Fruit fly (Drosophila melanogaster) whole organism, embryonic: ENCODE measurements around the gene CG16736.
A peak's percentile ranks its signal among the peaks of the same experiment; 100 is the strongest.

Experiments
- Ada2b ChIP-seq: fragments of 200-800 bp; sonication (Bioruptor generic); IDR thresholded peaks from 2 replicates; pipeline ENCODE4 v1.3.6; 2022; ENCODE audit warnings: missing biosample characterization, missing genetic modification characterization
- C15 ChIP-seq: fragments of 200-800 bp; sonication (Bioruptor generic); IDR thresholded peaks from 3 replicates; pipeline ENCODE4 v1.3.6; 2022; ENCODE audit warnings: missing biosample characterization, missing genetic modification characterization
- CG10267 ChIP-seq: fragments of 200-800 bp; sonication (Bioruptor generic); optimal IDR thresholded peaks from 2 replicates; lab custom pipeline; 2018; ENCODE audit warnings: missing biosample characterization, mild to moderate bottlenecking, missing genetic modification characterization, moderate library complexity
- CG10274 ChIP-seq: fragments of 200-800 bp; sonication (Bioruptor generic); optimal IDR thresholded peaks from 3 replicates; lab custom pipeline; 2017; ENCODE audit warnings: missing biosample characterization, mild to moderate bottlenecking, missing genetic modification characterization
- CG12391 ChIP-seq: fragments of 200-800 bp; sonication (Bioruptor generic); optimal IDR thresholded peaks from 3 replicates; lab custom pipeline; 2018; ENCODE audit warnings: missing biosample characterization, mild to moderate bottlenecking, missing genetic modification characterization, moderate library complexity
- CG15011 ChIP-seq: fragments of 200-800 bp; sonication (Bioruptor generic); optimal IDR thresholded peaks from 3 replicates; lab custom pipeline; 2018; ENCODE audit warnings: missing biosample characterization, mild to moderate bottlenecking, missing genetic modification characterization
- CG1529 ChIP-seq: fragments of 200-800 bp; sonication (Bioruptor generic); optimal IDR thresholded peaks from 3 replicates; lab custom pipeline; 2018; ENCODE audit warnings: missing biosample characterization, missing genetic modification characterization
- CG1602 ChIP-seq: fragments of 200-800 bp; sonication (Bioruptor generic); optimal IDR thresholded peaks from 3 replicates; lab custom pipeline; 2016; ENCODE audit warnings: missing biosample characterization, missing genetic modification characterization
- CG17612 ChIP-seq: fragments of 200-800 bp; sonication (Bioruptor generic); IDR thresholded peaks from 2 replicates; pipeline ENCODE4 v1.3.6; 2022; ENCODE audit warnings: missing biosample characterization, missing genetic modification characterization
- CG2712 ChIP-seq: fragments of 200-800 bp; optimal IDR thresholded peaks from 3 replicates; lab custom pipeline; 2019; ENCODE audit warnings: missing biosample characterization, mild to moderate bottlenecking, missing genetic modification characterization, moderate library complexity
- CG2875 ChIP-seq: fragments of 200-800 bp; sonication (Bioruptor generic); optimal IDR thresholded peaks from 2 replicates; lab custom pipeline; 2017; ENCODE audit warnings: missing biosample characterization, mild to moderate bottlenecking, missing genetic modification characterization, missing genetic modification reagents
- CG30020 ChIP-seq: fragments of 200-800 bp; optimal IDR thresholded peaks from 2 replicates; lab custom pipeline; 2019; ENCODE audit warnings: missing biosample characterization, mild to moderate bottlenecking, missing genetic modification characterization, moderate library complexity
- CG31441 ChIP-seq: fragments of 200-800 bp; sonication (Bioruptor generic); IDR thresholded peaks from 2 replicates; pipeline ENCODE4 v1.3.6; 2022; ENCODE audit warnings: missing biosample characterization, missing genetic modification characterization
- CG3163 ChIP-seq: fragments of 200-800 bp; sonication (Bioruptor generic); optimal IDR thresholded peaks from 3 replicates; lab custom pipeline; 2016; ENCODE audit warnings: missing biosample characterization, missing genetic modification characterization
- CG3407 ChIP-seq: fragments of 200-800 bp; sonication (Bioruptor generic); optimal IDR thresholded peaks from 2 replicates; lab custom pipeline; 2018; ENCODE audit warnings: missing biosample characterization, mild to moderate bottlenecking, missing genetic modification characterization
- CG34224 ChIP-seq: fragments of 200-800 bp; sonication (Bioruptor generic); IDR thresholded peaks from 3 replicates; pipeline ENCODE4 v1.3.6; 2022; ENCODE audit warnings: missing biosample characterization, missing genetic modification characterization; ENCODE audit not compliant: partially characterized antibody
- CG4707 ChIP-seq: fragments of 200-800 bp; sonication (Bioruptor generic); optimal IDR thresholded peaks from 2 replicates; lab custom pipeline; 2018; ENCODE audit warnings: missing biosample characterization, mild to moderate bottlenecking, missing genetic modification characterization, moderate library complexity
- CG4730 ChIP-seq: fragments of 200-800 bp; sonication (Bioruptor generic); IDR thresholded peaks from 2 replicates; pipeline ENCODE4 v1.3.6; 2022; ENCODE audit warnings: missing biosample characterization, missing genetic modification characterization
- CG4854 ChIP-seq: fragments of 200-800 bp; sonication (Bioruptor generic); optimal IDR thresholded peaks from 2 replicates; lab custom pipeline; 2016; ENCODE audit warnings: missing biosample characterization, missing genetic modification characterization, inconsistent platforms
- CG6854 ChIP-seq: fragments of 200-800 bp; sonication (Bioruptor generic); optimal IDR thresholded peaks from 3 replicates; lab custom pipeline; 2017; ENCODE audit warnings: missing biosample characterization, mild to moderate bottlenecking, missing genetic modification characterization
- CG7556 ChIP-seq: fragments of 200-800 bp; sonication (Bioruptor generic); optimal IDR thresholded peaks from 2 replicates; lab custom pipeline; 2017; ENCODE audit warnings: missing biosample characterization, mild to moderate bottlenecking, missing genetic modification characterization
- CG8388 ChIP-seq: fragments of 200-800 bp; sonication (Bioruptor generic); optimal IDR thresholded peaks from 2 replicates; lab custom pipeline; 2019; ENCODE audit warnings: missing biosample characterization, mild to moderate bottlenecking, missing genetic modification characterization, moderate library complexity
- CG9932 ChIP-seq: fragments of 200-800 bp; sonication (Bioruptor generic); IDR thresholded peaks from 2 replicates; pipeline ENCODE4 v1.3.6; 2022; ENCODE audit warnings: missing biosample characterization, missing genetic modification characterization
- Gug ChIP-seq: fragments of 200-800 bp; sonication (Bioruptor generic); IDR thresholded peaks from 4 replicates; pipeline ENCODE4 v1.3.6; 2022; ENCODE audit warnings: missing biosample characterization, missing genetic modification characterization
- HLH4C ChIP-seq: fragments of 200-800 bp; sonication (Bioruptor generic); IDR thresholded peaks from 3 replicates; pipeline ENCODE4 v1.3.6; 2022; ENCODE audit warnings: missing biosample characterization, missing genetic modification characterization; ENCODE audit not compliant: partially characterized antibody
- Hmx ChIP-seq: fragments of 200-800 bp; sonication (Bioruptor generic); optimal IDR thresholded peaks from 2 replicates; lab custom pipeline; 2016; ENCODE audit warnings: missing biosample characterization, missing genetic modification characterization
- Hr39 ChIP-seq: fragments of >200 bp; optimal IDR thresholded peaks from 2 replicates; lab custom pipeline; 2017
- Mes4 ChIP-seq: fragments of 200-800 bp; sonication (Bioruptor generic); optimal IDR thresholded peaks from 2 replicates; lab custom pipeline; 2016; ENCODE audit warnings: missing biosample characterization, missing genetic modification characterization
- Nf-YC ChIP-seq: fragments of 200-800 bp; optimal IDR thresholded peaks from 3 replicates; lab custom pipeline; 2019; ENCODE audit warnings: missing biosample characterization, mild to moderate bottlenecking, missing genetic modification characterization, moderate library complexity
- Rx ChIP-seq: fragments of 200-800 bp; sonication (Bioruptor generic); IDR thresholded peaks from 2 replicates; pipeline ENCODE4 v1.3.6; 2022; ENCODE audit warnings: missing biosample characterization, missing genetic modification characterization
- Xbp1 ChIP-seq: fragments of 200-800 bp; sonication (Bioruptor generic); optimal IDR thresholded peaks from 3 replicates; lab custom pipeline; 2016; ENCODE audit warnings: missing biosample characterization, mild to moderate bottlenecking, missing genetic modification characterization
- Xrp1 ChIP-seq: fragments of 200-800 bp; sonication (Bioruptor generic); IDR thresholded peaks from 2 replicates; pipeline ENCODE4 v1.3.6; 2022; ENCODE audit warnings: missing biosample characterization, missing genetic modification characterization
- ase ChIP-seq: fragments of 200-800 bp; sonication (Bioruptor generic); IDR thresholded peaks from 3 replicates; pipeline ENCODE4 v1.3.6; 2022; ENCODE audit warnings: missing biosample characterization, missing genetic modification characterization
- az2 ChIP-seq: fragments of 200-800 bp; sonication (Bioruptor generic); optimal IDR thresholded peaks from 3 replicates; lab custom pipeline; 2016; ENCODE audit warnings: missing biosample characterization, missing genetic modification characterization
- dmrt11E ChIP-seq: fragments of 200-800 bp; sonication (Bioruptor generic); optimal IDR thresholded peaks from 3 replicates; lab custom pipeline; 2018; ENCODE audit warnings: missing biosample characterization, mild to moderate bottlenecking, missing genetic modification characterization, moderate library complexity
- fd96Cb ChIP-seq: fragments of 200-800 bp; sonication (Bioruptor generic); optimal IDR thresholded peaks from 2 replicates; lab custom pipeline; 2018; ENCODE audit warnings: missing biosample characterization, mild to moderate bottlenecking, missing genetic modification characterization, moderate library complexity
- hkb ChIP-seq, 2 experiments: fragments of 200-800 bp in 1 of 2; fragments of >200 bp in 1 of 2; sonication (Bioruptor generic) in 1 of 2; IDR thresholded peaks in 1 of 2; optimal IDR thresholded peaks in 1 of 2; 2 replicates each; pipeline versions ENCODE4 v1.3.6 to Lab custom; 2017 to 2022; ENCODE audit warnings: missing biosample characterization in 1 of 2, missing genetic modification characterization in 1 of 2
- kay ChIP-seq: fragments of 200-800 bp; sonication (Bioruptor generic); optimal IDR thresholded peaks from 2 replicates; lab custom pipeline; 2016; ENCODE audit warnings: missing biosample characterization, missing genetic modification characterization
- lmd ChIP-seq: fragments of 200-800 bp; sonication (Bioruptor generic); IDR thresholded peaks from 2 replicates; pipeline ENCODE4 v1.3.6; 2022; ENCODE audit warnings: missing biosample characterization, missing genetic modification characterization
- oc ChIP-seq: fragments of 200-800 bp; sonication (Bioruptor generic); optimal IDR thresholded peaks from 2 replicates; lab custom pipeline; 2018; ENCODE audit warnings: missing biosample characterization, mild to moderate bottlenecking, missing genetic modification characterization, moderate library complexity
- pho ChIP-seq: fragments of 200-800 bp; sonication (Bioruptor generic); optimal IDR thresholded peaks from 2 replicates; lab custom pipeline; 2016; ENCODE audit warnings: missing biosample characterization, missing genetic modification characterization
- pum ChIP-seq: fragments of 200-800 bp; sonication (Bioruptor generic); optimal IDR thresholded peaks from 2 replicates; lab custom pipeline; 2016; ENCODE audit warnings: missing biosample characterization, missing genetic modification characterization
- seq ChIP-seq: fragments of 200-800 bp; sonication (Bioruptor generic); IDR thresholded peaks from 2 replicates; pipeline ENCODE4 v1.3.6; 2022; ENCODE audit warnings: missing biosample characterization, missing genetic modification characterization
- shn ChIP-seq: fragments of 200-800 bp; sonication (Bioruptor generic); optimal IDR thresholded peaks from 3 replicates; lab custom pipeline; 2016; ENCODE audit warnings: missing biosample characterization, missing genetic modification characterization
- sima ChIP-seq: fragments of 200-800 bp; sonication (Bioruptor generic); optimal IDR thresholded peaks from 2 replicates; lab custom pipeline; 2016; ENCODE audit warnings: missing biosample characterization, missing genetic modification characterization
- tgo ChIP-seq: fragments of 200-800 bp; sonication (Bioruptor generic); IDR thresholded peaks from 3 replicates; pipeline ENCODE4 v1.3.6; 2022; ENCODE audit warnings: missing biosample characterization, missing genetic modification characterization
- tll ChIP-seq, 2 experiments: fragments of 200-800 bp in 1 of 2; fragments of >200 bp in 1 of 2; sonication (Bioruptor generic) in 1 of 2; optimal IDR thresholded peaks; 2 replicates each; lab custom pipeline; 2017 to 2019; ENCODE audit warnings: missing biosample characterization in 2 of 2, missing genetic modification characterization in 2 of 2, mild to moderate bottlenecking in 1 of 2, moderate library complexity in 1 of 2
- unpg ChIP-seq: fragments of 200-800 bp; sonication (Bioruptor generic); optimal IDR thresholded peaks from 3 replicates; lab custom pipeline; 2018; ENCODE audit warnings: missing biosample characterization, mild to moderate bottlenecking, missing genetic modification characterization, moderate library complexity
- wor ChIP-seq: fragments of 200-800 bp; sonication (Bioruptor generic); IDR thresholded peaks from 2 replicates; pipeline ENCODE4 v1.3.6; 2022; ENCODE audit warnings: missing biosample characterization, missing genetic modification characterization

Gene CG16736

dm6 chr3R:9246879-9247621 is 10.5 kb downstream of the CG16736 start (continued):
- no peak for TF ChIP-seq CG10274
- TF ChIP-seq CG34224 (GFP tag; lab: Robert Waterston, UW), result no peak
- peak; percentile 15 for TF ChIP-seq CG4707 (GFP tag; lab: Kevin White, UChicago)
- peak; percentile 69 for TF ChIP-seq fd96Cb (tag; lab: Kevin White, UChicago)
- TF ChIP-seq CG1602, result peak; percentile 45
- peak; percentile 2 for TF ChIP-seq shn (GFP tag; lab: Kevin White, UChicago)
- peak; percentile 48 for TF ChIP-seq Hmx (GFP tag; lab: Kevin White, UChicago)
- peak; percentile 79 for TF ChIP-seq CG10267 (tag; lab: Kevin White, UChicago)
- peak; percentile 24 for TF ChIP-seq pho
- TF ChIP-seq C15 (GFP tag; lab: Robert Waterston, UW), result no peak
- TF ChIP-seq Hr39 (lab: Kevin White, UChicago), result no peak
- 0 out of 4 replicates have a peak, but pooled peaks have one; percentile 4 for TF ChIP-seq Gug (GFP tag; lab: Robert Waterston, UW)
- TF ChIP-seq seq (GFP tag; lab: Robert Waterston, UW), result no peak; the same call in 1 of the 2 replicates
- peak; percentile 62 for TF ChIP-seq CG7556 (GFP tag; lab: Kevin White, UChicago)
- peak; percentile 84 for TF ChIP-seq CG8388
- peak; percentile 72 for TF ChIP-seq CG2875 (GFP tag; lab: Kevin White, UChicago)
- TF ChIP-seq kay, result peak; percentile 44
- peak; percentile 55 for TF ChIP-seq wor
- peak; percentile 78 for TF ChIP-seq Xbp1 (GFP tag; lab: Kevin White, UChicago)
- TF ChIP-seq CG9932 (GFP tag; lab: Robert Waterston, UW), result no peak
- TF ChIP-seq Mes4 (GFP tag; lab: Kevin White, UChicago), result peak; percentile 64
- TF ChIP-seq CG2712 (tag; lab: Kevin White, UChicago), result peak; percentile 86
- TF ChIP-seq CG6854 (GFP tag; lab: Kevin White, UChicago), result no peak
- peak; percentile 46; the same call in 1 of the 2 replicates for TF ChIP-seq CG4730 (GFP tag; lab: Robert Waterston, UW)
- TF ChIP-seq tgo (GFP tag; lab: Robert Waterston, UW), result peak; percentile 15; the same call in 1 of the 3 replicates
- peak; percentile 30 for TF ChIP-seq pum (GFP tag; lab: Kevin White, UChicago)
- TF ChIP-seq CG17612 (GFP tag; lab: Robert Waterston, UW), result no peak
- 0 out of 2 replicates have a peak, but pooled peaks have one; percentile 47 for TF ChIP-seq Rx (GFP tag; lab: Robert Waterston, UW)
- peak; percentile 67 for TF ChIP-seq az2 (GFP tag; lab: Kevin White, UChicago)
- TF ChIP-seq hkb (optimal IDR thresholded peaks at IDR 0.05; lab: Kevin White, UChicago), result no peak
- peak; percentile 61; the same call in 1 of the 2 replicates for TF ChIP-seq hkb (GFP tag; IDR thresholded peaks at IDR 0.05; lab: Robert Waterston, UW)
- peak; percentile 52; the same call in 1 of the 2 replicates for TF ChIP-seq Ada2b
- peak; percentile 76 for TF ChIP-seq unpg (GFP tag; lab: Kevin White, UChicago)
- TF ChIP-seq Xrp1, result peak; percentile 81
- TF ChIP-seq HLH4C, result no peak
- TF ChIP-seq CG12391 (tag; lab: Kevin White, UChicago), result peak; percentile 78
- TF ChIP-seq CG3163 (GFP tag; lab: Kevin White, UChicago), result peak; percentile 69
- TF ChIP-seq ase, result peak; percentile 6; the same call in 1 of the 3 replicates
- TF ChIP-seq Nf-YC (tag; lab: Kevin White, UChicago), result no peak
- TF ChIP-seq lmd (GFP tag; lab: Robert Waterston, UW), result 0 out of 2 replicates have a peak, but pooled peaks have one; percentile 6
- peak; percentile 68 for TF ChIP-seq dmrt11E (tag; lab: Kevin White, UChicago)
- TF ChIP-seq sima (GFP tag; lab: Kevin White, UChicago), result no peak
- peak; percentile 17 for TF ChIP-seq CG30020 (tag; lab: Kevin White, UChicago)
- peak; percentile 84 for TF ChIP-seq CG1529
- TF ChIP-seq CG4854, result peak; percentile 5
- peak; percentile 28 for TF ChIP-seq CG15011 (GFP tag; lab: Kevin White, UChicago)
- TF ChIP-seq CG31441 (GFP tag; lab: Robert Waterston, UW), result peak; percentile 83
- TF ChIP-seq CG3407 (GFP tag; lab: Kevin White, UChicago), result peak; percentile 53
- peak; percentile 87 for TF ChIP-seq oc
- no peak for TF ChIP-seq tll (GFP tag; optimal IDR thresholded peaks at IDR 0.05; lab: Kevin White, UChicago)
